Fruit fly (Drosophila melanogaster) Kc167 (cell line): ENCODE measurements around the gene Dph3.

Source experiments
- Myc ChIP-seq: fragments of >200 bp; optimal IDR thresholded peaks from 2 replicates; lab custom pipeline; 2017; ENCODE audit warnings: missing external identifiers
- Sin3A ChIP-seq: fragments of >200 bp; optimal IDR thresholded peaks from 2 replicates; lab custom pipeline; 2018; ENCODE audit warnings: missing external identifiers
- h ChIP-seq: fragments of >200 bp; optimal IDR thresholded peaks from 3 replicates; lab custom pipeline; 2018; ENCODE audit warnings: missing external identifiers
- insv ChIP-seq: fragments of >200 bp; optimal IDR thresholded peaks from 3 replicates; lab custom pipeline; 2018; ENCODE audit warnings: missing external identifiers
- psq ChIP-seq: fragments of >200 bp; optimal IDR thresholded peaks from 2 replicates; lab custom pipeline; 2017; ENCODE audit warnings: missing external identifiers
- ttk ChIP-seq: sonication (Bioruptor generic); optimal IDR thresholded peaks from 2 replicates; lab custom pipeline; 2017; ENCODE audit warnings: missing external identifiers

The Dph3 gene

dm6 chr3R:11211291-11212061 is 20.2 kb upstream of the Dph3 start:
- TF ChIP-seq psq: no peak
- no peak for TF ChIP-seq Myc
- TF ChIP-seq insv (lab: Kevin White, UChicago): no peak
- no peak for TF ChIP-seq Sin3A
- no peak for TF ChIP-seq h
- TF ChIP-seq ttk (lab: Kevin White, UChicago): no peak

dm6 chr3R:11214449-11214950 is 17.2 kb upstream of the Dph3 start, which contains the start of gene ZnT86D:
Gene ZnT86D, minus strand, starts transcription at chr3R:11214539.
- no peak for TF ChIP-seq insv (lab: Kevin White, UChicago)
- TF ChIP-seq h: no peak
- no peak for TF ChIP-seq ttk (lab: Kevin White, UChicago)
- no peak for TF ChIP-seq psq
- TF ChIP-seq Sin3A: no peak
- TF ChIP-seq Myc: no peak

- TF ChIP-seq psq: no peak
- TF ChIP-seq insv (lab: Kevin White, UChicago): no peak
- no peak for TF ChIP-seq Myc
- TF ChIP-seq h: no peak
- TF ChIP-seq ttk (lab: Kevin White, UChicago): no peak
- TF ChIP-seq Sin3A: no peak
Measured at dm6 chr3R:11216156-11216630, 15.5 kb upstream of the Dph3 start, which contains the start of the genes RpS25 and CG4820. Gene RpS25, minus strand, starts transcription at chr3R:11216287. Gene CG4820, plus strand, starts transcription at chr3R:11216535.

- no peak for TF ChIP-seq ttk (lab: Kevin White, UChicago)
- TF ChIP-seq h: no peak
- no peak for TF ChIP-seq Sin3A
- no peak for TF ChIP-seq Myc
- TF ChIP-seq insv (lab: Kevin White, UChicago): no peak
- no peak for TF ChIP-seq psq
Measured at dm6 chr3R:11219883-11220282, 11.8 kb upstream of the Dph3 start, which contains the start of gene CG6689. Gene CG6689, minus strand, starts transcription at chr3R:11220064.

dm6 chr3R:11221437-11222230 is 10.1 kb upstream of the Dph3 start, which contains the start of the genes CG6693 and RpL3:
Gene CG6693, minus strand, starts transcription at chr3R:11221639.
Gene RpL3, plus strand, starts transcription at chr3R:11221894.
- no peak for TF ChIP-seq ttk (lab: Kevin White, UChicago)
- no peak for TF ChIP-seq Myc
- TF ChIP-seq insv (lab: Kevin White, UChicago): no peak
- TF ChIP-seq Sin3A: no peak
- TF ChIP-seq h: no peak
- TF ChIP-seq psq: no peak

dm6 chr3R:11222587-11222986 is 9.1 kb upstream of the Dph3 start:
- TF ChIP-seq Sin3A (no peak), h (no peak), ttk (lab: Kevin White, UChicago) (no peak), Myc (no peak), psq (no peak), insv (lab: Kevin White, UChicago) (no peak)

dm6 chr3R:11224478-11224877 is 7.2 kb upstream of the Dph3 start:
- no peak for TF ChIP-seq psq
- no peak for TF ChIP-seq Myc
- TF ChIP-seq ttk (lab: Kevin White, UChicago): no peak
- TF ChIP-seq insv (lab: Kevin White, UChicago): no peak
- TF ChIP-seq Sin3A: no peak
- TF ChIP-seq h: no peak

- no peak for TF ChIP-seq ttk (lab: Kevin White, UChicago)
- no peak for TF ChIP-seq Sin3A
Measured at dm6 chr3R:11225220-11225619, 6.5 kb upstream of the Dph3 start, which contains the start of gene scpr-C. Gene scpr-C, plus strand, starts transcription at chr3R:11225520.

dm6 chr3R:11226496-11226895 is 5.2 kb upstream of the Dph3 start, which contains the start of gene CG17726:
Gene CG17726, plus strand, starts transcription at chr3R:11226762.
- no peak for TF ChIP-seq h
- TF ChIP-seq Sin3A: no peak
- no peak for TF ChIP-seq insv (lab: Kevin White, UChicago)
- no peak for TF ChIP-seq psq
- TF ChIP-seq ttk (lab: Kevin White, UChicago): no peak
- TF ChIP-seq Myc: no peak

dm6 chr3R:11230392-11230791 is 1.3 kb upstream of the Dph3 start, which contains the start of gene GCC88:
Gene GCC88, minus strand, starts transcription at chr3R:11230600.
- TF ChIP-seq h (no peak), insv (lab: Kevin White, UChicago) (no peak), Sin3A (no peak)

dm6 chr3R:11231037-11231436 is 675 bp upstream of the Dph3 start:
- TF ChIP-seq psq: no peak
- TF ChIP-seq insv (lab: Kevin White, UChicago): no peak
- no peak for TF ChIP-seq Sin3A
- TF ChIP-seq Myc: no peak
- peak; percentile 67 for TF ChIP-seq ttk (lab: Kevin White, UChicago)
- no peak for TF ChIP-seq h

- TF ChIP-seq Myc (no peak), ttk (lab: Kevin White, UChicago) (no peak), h (no peak), insv (lab: Kevin White, UChicago) (no peak), psq (no peak)
Measured at dm6 chr3R:11234918-11235371, 3.2 kb downstream of the Dph3 start, which contains the start of the genes Arfip and CG17721. Gene Arfip, minus strand, starts transcription at chr3R:11235013. Gene CG17721, plus strand, starts transcription at chr3R:11235140.
